Fruit fly (Drosophila melanogaster) whole organism, embryonic: ENCODE data around the gene CG10584.

Source experiments
- Abd-B ChIP-seq: fragments of 200-800 bp; sonication (Bioruptor generic); optimal IDR thresholded peaks from 2 replicates; lab custom pipeline; 2018; ENCODE audit warnings: missing biosample characterization, mild to moderate bottlenecking, missing genetic modification characterization, moderate library complexity
- B-H2 ChIP-seq: fragments of 200-800 bp; sonication (Bioruptor generic); optimal IDR thresholded peaks from 2 replicates; lab custom pipeline; 2018; ENCODE audit warnings: missing biosample characterization, mild to moderate bottlenecking, missing genetic modification characterization
- CG10147 ChIP-seq: fragments of 200-800 bp; sonication (Bioruptor generic); optimal IDR thresholded peaks from 2 replicates; lab custom pipeline; 2019; ENCODE audit warnings: missing biosample characterization, mild to moderate bottlenecking, missing genetic modification characterization, moderate library complexity
- CG1024 ChIP-seq: fragments of 200-800 bp; sonication (Bioruptor generic); IDR thresholded peaks from 2 replicates; pipeline ENCODE4 v1.3.6; 2022; ENCODE audit warnings: missing biosample characterization, missing genetic modification characterization
- CG10979 ChIP-seq: fragments of 200-800 bp; sonication (Bioruptor generic); optimal IDR thresholded peaks from 2 replicates; lab custom pipeline; 2018; ENCODE audit warnings: missing biosample characterization, mild to moderate bottlenecking, missing genetic modification characterization, moderate library complexity
- CG11247 ChIP-seq: fragments of 200-800 bp; sonication (Bioruptor generic); IDR thresholded peaks from 2 replicates; pipeline ENCODE4 v1.3.6; 2022; ENCODE audit warnings: missing biosample characterization, missing genetic modification characterization
- CG13424 ChIP-seq: fragments of 200-800 bp; sonication (Bioruptor generic); optimal IDR thresholded peaks from 2 replicates; lab custom pipeline; 2019; ENCODE audit warnings: missing biosample characterization, mild to moderate bottlenecking, missing genetic modification characterization, moderate library complexity
- CG15696 ChIP-seq: fragments of 200-800 bp; sonication (Bioruptor generic); optimal IDR thresholded peaks from 2 replicates; lab custom pipeline; 2019; ENCODE audit warnings: missing biosample characterization, mild to moderate bottlenecking, missing genetic modification characterization, moderate library complexity
- CG17359 ChIP-seq: fragments of 200-800 bp; sonication (Bioruptor generic); optimal IDR thresholded peaks from 3 replicates; lab custom pipeline; 2018; ENCODE audit warnings: missing biosample characterization, mild to moderate bottlenecking, missing genetic modification characterization, moderate library complexity
- CG17612 ChIP-seq: fragments of 200-800 bp; sonication (Bioruptor generic); IDR thresholded peaks from 2 replicates; pipeline ENCODE4 v1.3.6; 2022; ENCODE audit warnings: missing biosample characterization, missing genetic modification characterization
- CG18599 ChIP-seq: fragments of 200-800 bp; sonication (Bioruptor generic); optimal IDR thresholded peaks from 3 replicates; lab custom pipeline; 2017; ENCODE audit warnings: missing biosample characterization, missing genetic modification characterization, mild to moderate bottlenecking, moderate library complexity, missing genetic modification reagents
- CG2120 ChIP-seq: fragments of 200-800 bp; sonication (Bioruptor generic); optimal IDR thresholded peaks from 3 replicates; lab custom pipeline; 2016; ENCODE audit warnings: missing biosample characterization, missing genetic modification characterization
- CG31388 ChIP-seq: fragments of 200-800 bp; sonication (Bioruptor generic); optimal IDR thresholded peaks from 2 replicates; lab custom pipeline; 2016; ENCODE audit warnings: missing biosample characterization, missing genetic modification characterization
- CG33213 ChIP-seq: fragments of 200-800 bp; sonication (Bioruptor generic); optimal IDR thresholded peaks from 3 replicates; lab custom pipeline; 2016; ENCODE audit warnings: missing biosample characterization, missing genetic modification characterization
- CG4404 ChIP-seq: fragments of 200-800 bp; sonication (Bioruptor generic); IDR thresholded peaks from 2 replicates; pipeline ENCODE4 v1.3.6; 2022; ENCODE audit warnings: missing biosample characterization, missing genetic modification characterization
- CG4854 ChIP-seq: fragments of 200-800 bp; sonication (Bioruptor generic); optimal IDR thresholded peaks from 2 replicates; lab custom pipeline; 2016; ENCODE audit warnings: missing biosample characterization, missing genetic modification characterization, inconsistent platforms
- CG6765 ChIP-seq: fragments of 200-800 bp; sonication (Bioruptor generic); optimal IDR thresholded peaks from 3 replicates; lab custom pipeline; 2017; ENCODE audit warnings: missing biosample characterization, mild to moderate bottlenecking, missing genetic modification characterization
- CG7745 ChIP-seq: fragments of 200-800 bp; sonication (Bioruptor generic); optimal IDR thresholded peaks from 2 replicates; lab custom pipeline; 2018; ENCODE audit warnings: missing biosample characterization, mild to moderate bottlenecking, missing genetic modification characterization, moderate library complexity
- CG8924 ChIP-seq: fragments of 200-800 bp; optimal IDR thresholded peaks from 3 replicates; lab custom pipeline; 2019; ENCODE audit warnings: missing biosample characterization, mild to moderate bottlenecking, missing genetic modification characterization, moderate library complexity
- CG9797 ChIP-seq: fragments of 200-800 bp; sonication (Bioruptor generic); optimal IDR thresholded peaks from 3 replicates; lab custom pipeline; 2018; ENCODE audit warnings: missing biosample characterization, mild to moderate bottlenecking, missing genetic modification characterization
- D ChIP-seq, 2 experiments: fragments of 200-800 bp in 1 of 2; fragments of >200 bp in 1 of 2; sonication (Bioruptor generic) in 1 of 2; optimal IDR thresholded peaks; 2 replicates in 1 of 2; 3 replicates in 1 of 2; lab custom pipeline; 2017; ENCODE audit warnings: mild to moderate bottlenecking in 1 of 2, missing biosample characterization in 1 of 2, missing genetic modification characterization in 1 of 2, missing genetic modification reagents in 1 of 2
- D19B ChIP-seq: fragments of 200-800 bp; sonication (Bioruptor generic); optimal IDR thresholded peaks from 2 replicates; lab custom pipeline; 2017; ENCODE audit warnings: missing biosample characterization, mild to moderate bottlenecking, missing genetic modification characterization
- Dref ChIP-seq: fragments of 200-800 bp; sonication (Bioruptor generic); IDR thresholded peaks from 2 replicates; pipeline ENCODE4 v1.3.6; 2022; ENCODE audit warnings: missing biosample characterization, missing genetic modification characterization
- Ets97D ChIP-seq: fragments of 200-800 bp; sonication (Bioruptor generic); optimal IDR thresholded peaks from 3 replicates; lab custom pipeline; 2016; ENCODE audit warnings: missing biosample characterization, missing genetic modification characterization
- Gug ChIP-seq: fragments of 200-800 bp; sonication (Bioruptor generic); IDR thresholded peaks from 4 replicates; pipeline ENCODE4 v1.3.6; 2022; ENCODE audit warnings: missing biosample characterization, missing genetic modification characterization
- HmgZ ChIP-seq: fragments of 200-800 bp; sonication (Bioruptor generic); optimal IDR thresholded peaks from 2 replicates; lab custom pipeline; 2018; ENCODE audit warnings: missing biosample characterization, mild to moderate bottlenecking, missing genetic modification characterization
- NC2α ChIP-seq: fragments of 200-800 bp; sonication (Bioruptor generic); optimal IDR thresholded peaks from 2 replicates; lab custom pipeline; 2016; ENCODE audit warnings: missing biosample characterization, missing genetic modification characterization
- Opbp ChIP-seq: fragments of 200-800 bp; sonication (Bioruptor generic); IDR thresholded peaks from 3 replicates; pipeline ENCODE4 v1.3.6; 2022; ENCODE audit warnings: missing biosample characterization, missing genetic modification characterization; ENCODE audit not compliant: partially characterized antibody
- Rfx ChIP-seq: fragments of 200-800 bp; sonication (Bioruptor generic); IDR thresholded peaks from 2 replicates; pipeline ENCODE4 v1.3.6; 2022; ENCODE audit warnings: missing biosample characterization, missing genetic modification characterization
- Sox100B ChIP-seq: fragments of 200-800 bp; sonication (Bioruptor generic); optimal IDR thresholded peaks from 3 replicates; lab custom pipeline; 2018; ENCODE audit warnings: missing biosample characterization, mild to moderate bottlenecking, missing genetic modification characterization
- Stat92E ChIP-seq, 3 experiments: fragments of >200 bp in 2 of 3; fragments of 200-800 bp in 1 of 3; sonication (Bioruptor generic) in 1 of 3; optimal IDR thresholded peaks; 2 replicates each; lab custom pipeline; 2017 to 2019; ENCODE audit warnings: missing biosample characterization in 3 of 3, missing genetic modification characterization in 3 of 3, mild to moderate bottlenecking in 1 of 3, moderate library complexity in 1 of 3
- ab ChIP-seq: fragments of 200-800 bp; sonication (Bioruptor generic); optimal IDR thresholded peaks from 2 replicates; lab custom pipeline; 2016; ENCODE audit warnings: missing biosample characterization, missing genetic modification characterization
- ash1 ChIP-seq: fragments of 200-800 bp; sonication (Bioruptor generic); optimal IDR thresholded peaks from 2 replicates; lab custom pipeline; 2018; ENCODE audit warnings: missing biosample characterization, mild to moderate bottlenecking, missing genetic modification characterization
- caup ChIP-seq: fragments of 200-800 bp; sonication (Bioruptor generic); optimal IDR thresholded peaks from 3 replicates; lab custom pipeline; 2017; ENCODE audit warnings: missing biosample characterization, mild to moderate bottlenecking, missing genetic modification characterization, moderate library complexity; ENCODE audit not compliant: severe bottlenecking
- chn ChIP-seq: fragments of 200-800 bp; sonication (Bioruptor generic); optimal IDR thresholded peaks from 2 replicates; lab custom pipeline; 2016; ENCODE audit warnings: missing biosample characterization, missing genetic modification characterization
- eve ChIP-seq, 2 experiments: fragments of >200 bp; optimal IDR thresholded peaks; 2 replicates each; lab custom pipeline; 2017; ENCODE audit warnings: missing biosample characterization in 2 of 2, missing genetic modification characterization in 2 of 2
- gt ChIP-seq: fragments of 200-800 bp; sonication (Bioruptor generic); IDR thresholded peaks from 2 replicates; pipeline ENCODE4 v1.3.6; 2022; ENCODE audit warnings: missing biosample characterization, missing genetic modification characterization
- h ChIP-seq: fragments of >200 bp; optimal IDR thresholded peaks from 2 replicates; lab custom pipeline; 2017
- hkb ChIP-seq, 2 experiments: fragments of 200-800 bp in 1 of 2; fragments of >200 bp in 1 of 2; sonication (Bioruptor generic) in 1 of 2; IDR thresholded peaks in 1 of 2; optimal IDR thresholded peaks in 1 of 2; 2 replicates each; pipeline versions ENCODE4 v1.3.6 to Lab custom; 2017 to 2022; ENCODE audit warnings: missing biosample characterization in 1 of 2, missing genetic modification characterization in 1 of 2
- jing ChIP-seq: fragments of 200-800 bp; sonication (Bioruptor generic); optimal IDR thresholded peaks from 2 replicates; lab custom pipeline; 2018; ENCODE audit warnings: missing biosample characterization, mild to moderate bottlenecking, missing genetic modification characterization
- lmd ChIP-seq: fragments of 200-800 bp; sonication (Bioruptor generic); IDR thresholded peaks from 2 replicates; pipeline ENCODE4 v1.3.6; 2022; ENCODE audit warnings: missing biosample characterization, missing genetic modification characterization
- otp ChIP-seq: fragments of 200-800 bp; sonication (Bioruptor generic); IDR thresholded peaks from 3 replicates; pipeline ENCODE4, ENCODE4 v1.3.6; 2022; ENCODE audit warnings: missing biosample characterization, missing genetic modification characterization
- pfk ChIP-seq: fragments of 200-800 bp; sonication (Bioruptor generic); optimal IDR thresholded peaks from 2 replicates; lab custom pipeline; 2018; ENCODE audit warnings: missing biosample characterization, mild to moderate bottlenecking, missing genetic modification characterization, moderate library complexity
- pros ChIP-seq: fragments of 200-800 bp; sonication (Bioruptor generic); optimal IDR thresholded peaks from 3 replicates; lab custom pipeline; 2019; ENCODE audit warnings: missing biosample characterization, mild to moderate bottlenecking, missing genetic modification characterization, moderate library complexity
- psq ChIP-seq: fragments of 200-800 bp; sonication (Bioruptor generic); optimal IDR thresholded peaks from 2 replicates; lab custom pipeline; 2017; ENCODE audit warnings: missing biosample characterization, missing genetic modification characterization
- sim ChIP-seq: fragments of 200-800 bp; sonication (Bioruptor generic); IDR thresholded peaks from 2 replicates; pipeline ENCODE4 v1.3.6; 2022; ENCODE audit warnings: missing biosample characterization, missing genetic modification characterization
- sima ChIP-seq: fragments of 200-800 bp; sonication (Bioruptor generic); optimal IDR thresholded peaks from 2 replicates; lab custom pipeline; 2016; ENCODE audit warnings: missing biosample characterization, missing genetic modification characterization
- ttk ChIP-seq: fragments of 200-800 bp; sonication (Bioruptor generic); IDR thresholded peaks from 2 replicates; pipeline ENCODE4 v2.1.2; 2022; ENCODE audit warnings: missing biosample characterization, missing genetic modification characterization
- wek ChIP-seq: fragments of 200-800 bp; sonication (Bioruptor generic); optimal IDR thresholded peaks from 3 replicates; lab custom pipeline; 2018; ENCODE audit warnings: missing biosample characterization, mild to moderate bottlenecking, missing genetic modification characterization, moderate library complexity

The CG10584 gene

DNA sequence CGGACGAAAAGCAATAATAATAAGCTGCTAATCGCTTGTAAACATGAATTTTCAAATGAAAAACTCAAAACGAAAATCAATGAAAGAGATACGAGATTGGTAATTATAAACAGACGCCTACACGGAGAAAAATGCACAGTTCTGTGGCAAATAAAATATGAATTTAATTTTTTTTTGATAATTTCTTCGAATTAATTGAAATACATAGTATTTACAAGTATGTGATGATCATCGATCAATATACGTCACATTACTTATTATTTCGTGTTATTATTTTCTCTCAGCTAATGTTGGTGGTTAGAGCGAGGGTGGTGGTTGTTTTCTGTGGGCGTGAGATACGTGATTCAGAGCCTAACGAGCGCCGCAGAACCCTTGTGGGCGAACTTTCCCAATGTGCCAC lies 22.6 kb upstream of the CG10584 start:
- 0 out of 2 replicates have a peak, but pooled peaks have one; percentile 13 for TF ChIP-seq CG11247
- no peak for TF ChIP-seq Opbp
- peak; percentile 50 for TF ChIP-seq caup (GFP tag; lab: Kevin White, UChicago)
- peak; percentile 42 for TF ChIP-seq jing
- TF ChIP-seq CG2120, result peak; percentile 77
- TF ChIP-seq Sox100B, result peak; percentile 77
- TF ChIP-seq Ets97D (GFP tag; lab: Kevin White, UChicago), result no peak
- TF ChIP-seq Dref, result no peak
- TF ChIP-seq eve (GFP tag; optimal IDR thresholded peaks at IDR 0.05; lab: Kevin White, UChicago), result peak in 1 of 2 experiments; percentile 84
- TF ChIP-seq CG1024 (GFP tag; lab: Robert Waterston, UW), result peak; percentile 54; the same call in 1 of the 2 replicates
- peak; percentile 16 for TF ChIP-seq CG15696
- TF ChIP-seq CG10147, result peak; percentile 30
- TF ChIP-seq CG7745 (tag; lab: Kevin White, UChicago), result peak; percentile 11
- peak; percentile 20 for TF ChIP-seq pros
- peak; percentile 20 for TF ChIP-seq Abd-B
- TF ChIP-seq gt (GFP tag; lab: Robert Waterston, UW), result no peak
- peak; percentile 69 for TF ChIP-seq Rfx
- peak; percentile 69 for TF ChIP-seq lmd (GFP tag; lab: Robert Waterston, UW)
- peak; percentile 81 for TF ChIP-seq CG10979 (tag; lab: Kevin White, UChicago)
- no peak for TF ChIP-seq CG6765 (GFP tag; lab: Kevin White, UChicago)
- TF ChIP-seq ash1 (GFP tag; lab: Kevin White, UChicago), result no peak
- TF ChIP-seq pfk, result no peak
- no peak for TF ChIP-seq D (optimal IDR thresholded peaks at IDR 0.05; lab: Kevin White, UChicago)
- peak; percentile 68 for TF ChIP-seq D (GFP tag; optimal IDR thresholded peaks at IDR 0.05; lab: Kevin White, UChicago)
- no peak for TF ChIP-seq wek (GFP tag; lab: Kevin White, UChicago)
- TF ChIP-seq Gug (GFP tag; lab: Robert Waterston, UW), result peak; percentile 46; the same call in 2 of the 4 replicates
- TF ChIP-seq CG8924 (tag; lab: Kevin White, UChicago), result peak; percentile 75
- peak; percentile 91 for TF ChIP-seq CG17359 (tag; lab: Kevin White, UChicago)
- no peak for TF ChIP-seq B-H2
- TF ChIP-seq psq (GFP tag; lab: Kevin White, UChicago), result peak; percentile 20
- peak; percentile 36 for TF ChIP-seq CG4854
- TF ChIP-seq Stat92E (GFP tag; optimal IDR thresholded peaks at IDR 0.05; lab: Kevin White, UChicago), result peak in 1 of 3 experiments; percentile 53
- no peak for TF ChIP-seq D19B (GFP tag; lab: Kevin White, UChicago)
- TF ChIP-seq CG31388 (GFP tag; lab: Kevin White, UChicago), result no peak
- no peak for TF ChIP-seq sima (GFP tag; lab: Kevin White, UChicago)
- TF ChIP-seq CG33213 (GFP tag; lab: Kevin White, UChicago), result peak; percentile 44
- TF ChIP-seq CG4404 (GFP tag; lab: Robert Waterston, UW), result peak; percentile 26; the same call in 1 of the 2 replicates
- TF ChIP-seq hkb (optimal IDR thresholded peaks at IDR 0.05; lab: Kevin White, UChicago), result no peak
- TF ChIP-seq hkb (GFP tag; IDR thresholded peaks at IDR 0.05; lab: Robert Waterston, UW), result peak; percentile 89
- TF ChIP-seq NC2α (GFP tag; lab: Kevin White, UChicago), result no peak
- peak; percentile 39 for TF ChIP-seq HmgZ (tag; lab: Kevin White, UChicago)
- peak; percentile 76 for TF ChIP-seq CG13424 (tag; lab: Kevin White, UChicago)
- peak; percentile 88 for TF ChIP-seq ttk (GFP tag; lab: Robert Waterston, UW)
- TF ChIP-seq CG9797 (GFP tag; lab: Kevin White, UChicago), result no peak
- TF ChIP-seq otp (GFP tag; lab: Robert Waterston, UW), result no peak; the same call in 2 of the 3 replicates
- peak; percentile 55 for TF ChIP-seq chn
- TF ChIP-seq h (lab: Kevin White, UChicago), result no peak
- TF ChIP-seq sim (GFP tag; lab: Robert Waterston, UW), result peak; percentile 57; the same call in 1 of the 2 replicates
- peak; percentile 79 for TF ChIP-seq CG18599 (GFP tag; lab: Kevin White, UChicago)
- TF ChIP-seq ab (GFP tag; lab: Kevin White, UChicago), result no peak
- TF ChIP-seq CG17612, result no peak
